Worm (Caenorhabditis elegans) whole organism, early embryonic: ENCODE data around the gene K10C2.12.

Source experiments
- B0310.2 ChIP-seq: sonication (generic microtip); optimal IDR thresholded peaks from 2 replicates; lab custom pipeline; 2016; ENCODE audit warnings: mild to moderate bottlenecking, missing genetic modification characterization, missing compliant biosample characterization
- F13C5.2 ChIP-seq: sonication (generic microtip); optimal IDR thresholded peaks from 2 replicates; lab custom pipeline; 2017; ENCODE audit warnings: mild to moderate bottlenecking, missing genetic modification characterization, inconsistent platforms, missing compliant biosample characterization
- aly-1 ChIP-seq: sonication (generic microtip); optimal IDR thresholded peaks from 2 replicates; lab custom pipeline; 2016; ENCODE audit warnings: missing genetic modification characterization, missing compliant biosample characterization
- ama-1 ChIP-seq: fragments of 150-350 bp; optimal IDR thresholded peaks from 2 replicates; lab custom pipeline; 2014
- ceh-13 ChIP-seq: fragments of 200-800 bp; sonication (Bioruptor generic); optimal IDR thresholded peaks from 2 replicates; lab custom pipeline; 2018; ENCODE audit warnings: mild to moderate bottlenecking, missing genetic modification characterization, missing compliant biosample characterization
- ceh-36 ChIP-seq: sonication (generic microtip); optimal IDR thresholded peaks from 2 replicates; lab custom pipeline; 2016; ENCODE audit warnings: missing genetic modification characterization, inconsistent platforms, missing compliant biosample characterization
- ets-7 ChIP-seq: sonication (generic microtip); optimal IDR thresholded peaks from 2 replicates; lab custom pipeline; 2016; ENCODE audit warnings: missing genotype, missing genetic modification characterization, missing compliant biosample characterization
- flt-1 ChIP-seq: fragments of 200-800 bp; sonication (Bioruptor generic); IDR thresholded peaks from 2 replicates; pipeline ENCODE4 v1.3.6; 2022; ENCODE audit warnings: missing genetic modification characterization, missing compliant biosample characterization
- hmbx-1 ChIP-seq: sonication (generic microtip); optimal IDR thresholded peaks from 2 replicates; lab custom pipeline; 2016; ENCODE audit warnings: mild to moderate bottlenecking, missing genetic modification characterization, missing compliant biosample characterization
- hmg-4 ChIP-seq: fragments of 200-800 bp; sonication (Bioruptor generic); optimal IDR thresholded peaks from 2 replicates; lab custom pipeline; 2018; ENCODE audit warnings: mild to moderate bottlenecking, missing genetic modification characterization, missing compliant biosample characterization
- hnd-1 ChIP-seq: sonication (generic microtip); optimal IDR thresholded peaks from 2 replicates; lab custom pipeline; 2016; ENCODE audit warnings: missing genetic modification characterization, missing compliant biosample characterization
- pes-1 ChIP-seq: fragments of 200-800 bp; sonication (Bioruptor generic); IDR thresholded peaks from 2 replicates; pipeline ENCODE4 v1.3.6; 2022; ENCODE audit warnings: missing genetic modification reagents, missing genetic modification characterization, missing compliant biosample characterization
- scrt-1 ChIP-seq: fragments of 200-800 bp; sonication (Bioruptor generic); IDR thresholded peaks from 2 replicates; pipeline ENCODE4 v1.3.6; 2022; ENCODE audit warnings: missing genetic modification characterization, missing compliant biosample characterization
- sea-1 ChIP-seq: fragments of 200-800 bp; sonication (Bioruptor generic); conservative IDR thresholded peaks from 2 replicates; pipeline ENCODE4 v1.3.6; 2022; ENCODE audit warnings: missing genetic modification characterization, missing compliant biosample characterization
- tbx-11 ChIP-seq: fragments of 200-800 bp; sonication (Bioruptor generic); IDR thresholded peaks from 2 replicates; pipeline ENCODE4 v1.3.6; 2022; ENCODE audit warnings: missing genetic modification characterization, missing compliant biosample characterization
- tbx-37 ChIP-seq: fragments of 200-800 bp; sonication (Bioruptor generic); conservative IDR thresholded peaks from 2 replicates; pipeline ENCODE4 v1.3.6; 2022; ENCODE audit warnings: missing genetic modification reagents, missing genetic modification characterization, missing compliant biosample characterization
- tra-4 ChIP-seq: sonication (generic microtip); optimal IDR thresholded peaks from 2 replicates; lab custom pipeline; 2017; ENCODE audit warnings: missing genetic modification characterization, missing compliant biosample characterization

The K10C2.12 gene

ce11 chrX:6420681-6421080, at the start of gene K10C2.12:
TSS of gene K10C2.12 (minus strand) at chrX:6420781.
- no peak for TF ChIP-seq ama-1 (lab: Kevin White, UChicago)
- TF ChIP-seq pes-1, result no peak
- TF ChIP-seq B0310.2 (tag; lab: Kevin White, UChicago), result no peak
- TF ChIP-seq hmbx-1 (tag; lab: Kevin White, UChicago), result no peak
- no peak for TF ChIP-seq ceh-36
- TF ChIP-seq tbx-11 (GFP tag; lab: Robert Waterston, UW), result no peak
- no peak for TF ChIP-seq flt-1
- no peak for TF ChIP-seq tra-4 (tag; lab: Kevin White, UChicago)
- TF ChIP-seq F13C5.2 (tag; lab: Kevin White, UChicago), result no peak
- no peak for TF ChIP-seq aly-1 (tag; lab: Kevin White, UChicago)
- no peak for TF ChIP-seq hnd-1 (tag; lab: Kevin White, UChicago)
- TF ChIP-seq ceh-13 (GFP tag; lab: Kevin White, UChicago), result no peak
- TF ChIP-seq tbx-37 (GFP tag; lab: Robert Waterston, UW), result no peak
- TF ChIP-seq hmg-4, result no peak
- TF ChIP-seq scrt-1 (GFP tag; lab: Robert Waterston, UW), result no peak

ce11 chrX:6468499-6468898, 47.9 kb upstream of the K10C2.12 start, which contains the start of gene C15B12.9:
TSS of gene C15B12.9 (plus strand) at chrX:6468799.
- TF ChIP-seq aly-1 (tag; lab: Kevin White, UChicago) (no peak), ama-1 (lab: Kevin White, UChicago) (no peak), ceh-13 (GFP tag; lab: Kevin White, UChicago) (no peak), flt-1 (no peak), tra-4 (tag; lab: Kevin White, UChicago) (no peak)

- TF ChIP-seq hmbx-1 (tag; lab: Kevin White, UChicago) (no peak), ceh-36 (no peak), scrt-1 (GFP tag; lab: Robert Waterston, UW) (no peak), aly-1 (tag; lab: Kevin White, UChicago) (no peak), B0310.2 (tag; lab: Kevin White, UChicago) (no peak)
Observed at ce11 chrX:6467462-6467861, 46.9 kb upstream of the K10C2.12 start, which contains the start of gene C15B12.3. TSS of gene C15B12.3 (minus strand) at chrX:6467562.

ce11 chrX:6462995-6463462, 42.4 kb upstream of the K10C2.12 start, which contains the start of gene C15B12.2:
TSS of gene C15B12.2 (plus strand) at chrX:6463412.
- TF ChIP-seq tra-4 (tag; lab: Kevin White, UChicago) (no peak), aly-1 (tag; lab: Kevin White, UChicago) (no peak), ets-7 (tag; lab: Kevin White, UChicago) (no peak), F13C5.2 (tag; lab: Kevin White, UChicago) (no peak), sea-1 (GFP tag; lab: Robert Waterston, UW) (no peak), ceh-36 (no peak), flt-1 (no peak), B0310.2 (tag; lab: Kevin White, UChicago) (no peak), tbx-11 (GFP tag; lab: Robert Waterston, UW) (no peak), tbx-37 (GFP tag; lab: Robert Waterston, UW) (no peak), scrt-1 (GFP tag; lab: Robert Waterston, UW) (no peak), hnd-1 (tag; lab: Kevin White, UChicago) (no peak)

ce11 chrX:6462479-6462878, 41.9 kb upstream of the K10C2.12 start:
- TF ChIP-seq ceh-36, result no peak
- TF ChIP-seq aly-1 (tag; lab: Kevin White, UChicago), result no peak
- no peak for TF ChIP-seq tra-4 (tag; lab: Kevin White, UChicago)
- TF ChIP-seq flt-1, result no peak
- TF ChIP-seq F13C5.2 (tag; lab: Kevin White, UChicago), result no peak
- TF ChIP-seq hnd-1 (tag; lab: Kevin White, UChicago), result no peak
- no peak for TF ChIP-seq hmbx-1 (tag; lab: Kevin White, UChicago)
- no peak for TF ChIP-seq sea-1 (GFP tag; lab: Robert Waterston, UW)
- no peak for TF ChIP-seq pes-1
- TF ChIP-seq scrt-1 (GFP tag; lab: Robert Waterston, UW), result no peak
- TF ChIP-seq ets-7 (tag; lab: Kevin White, UChicago), result no peak
- no peak for TF ChIP-seq tbx-11 (GFP tag; lab: Robert Waterston, UW)
- no peak for TF ChIP-seq hmg-4
- no peak for TF ChIP-seq ceh-13 (GFP tag; lab: Kevin White, UChicago)
- TF ChIP-seq tbx-37 (GFP tag; lab: Robert Waterston, UW), result no peak
- TF ChIP-seq ama-1 (lab: Kevin White, UChicago), result no peak
- no peak for TF ChIP-seq B0310.2 (tag; lab: Kevin White, UChicago)

ce11 chrX:6461729-6462128, 41.1 kb upstream of the K10C2.12 start, which contains the start of gene K04E7.1:
TSS of gene K04E7.1 (plus strand) at chrX:6462029.
- TF ChIP-seq scrt-1 (GFP tag; lab: Robert Waterston, UW) (no peak), ceh-36 (no peak)

- TF ChIP-seq hmbx-1 (tag; lab: Kevin White, UChicago) (no peak), B0310.2 (tag; lab: Kevin White, UChicago) (no peak), ets-7 (tag; lab: Kevin White, UChicago) (no peak)
Observed at ce11 chrX:6460123-6460522, 39.5 kb upstream of the K10C2.12 start.

- TF ChIP-seq sea-1 (GFP tag; lab: Robert Waterston, UW) (no peak), flt-1 (no peak), pes-1 (no peak), hnd-1 (tag; lab: Kevin White, UChicago) (no peak), hmg-4 (no peak), ceh-36 (no peak), aly-1 (tag; lab: Kevin White, UChicago) (no peak), tra-4 (tag; lab: Kevin White, UChicago) (no peak), B0310.2 (tag; lab: Kevin White, UChicago) (no peak), hmbx-1 (tag; lab: Kevin White, UChicago) (no peak), scrt-1 (GFP tag; lab: Robert Waterston, UW) (no peak), tbx-11 (GFP tag; lab: Robert Waterston, UW) (no peak), ceh-13 (GFP tag; lab: Kevin White, UChicago) (no peak), ets-7 (tag; lab: Kevin White, UChicago) (no peak), ama-1 (lab: Kevin White, UChicago) (no peak), tbx-37 (GFP tag; lab: Robert Waterston, UW) (no peak)
Observed at ce11 chrX:6458467-6458866, 37.9 kb upstream of the K10C2.12 start.
